Worm (Caenorhabditis elegans): ENCODE data around the gene F25H8.2.

- TF ChIP-seq nfya-1 (tag; optimal IDR thresholded peaks at IDR 0.05; ENCODE audit: insufficient read depth) (no peak), elt-3 (tag; optimal IDR thresholded peaks at IDR 0.05) (no peak), ceh-9 (tag; optimal IDR thresholded peaks at IDR 0.05) (no peak), nhr-11 (tag; optimal IDR thresholded peaks at IDR 0.05) (no peak), snpc-4 (tag; optimal IDR thresholded peaks at IDR 0.05) (no peak), zag-1 (tag; optimal IDR thresholded peaks at IDR 0.05) (no peak), elt-1 (tag; optimal IDR thresholded peaks at IDR 0.05) (no peak), tbx-2 (tag; optimal IDR thresholded peaks at IDR 0.05) (no peak), lin-39 (tag; optimal IDR thresholded peaks at IDR 0.05) (no peak), ZK546.5 (tag; optimal IDR thresholded peaks at IDR 0.05) (no peak)
Observed at ce11 chrIV:9903608-9904007, 28.4 kb upstream of the F25H8.2 start, which contains the start of gene best-13.
